Fruit fly (Drosophila melanogaster) whole organism, embryonic: ENCODE results near the gene Bap111.
A peak's percentile ranks its signal among the peaks of the same experiment; 100 is the strongest.

Experiments used
- Ada2b ChIP-seq: fragments of 200-800 bp; sonication (Bioruptor generic); IDR thresholded peaks from 2 replicates; pipeline ENCODE4 v1.3.6; 2022; ENCODE audit warnings: missing biosample characterization, missing genetic modification characterization
- BtbVII ChIP-seq: fragments of 200-800 bp; sonication (Bioruptor generic); optimal IDR thresholded peaks from 3 replicates; lab custom pipeline; 2017; ENCODE audit warnings: missing biosample characterization, mild to moderate bottlenecking, missing genetic modification characterization
- CG10462 ChIP-seq: fragments of 200-800 bp; sonication (Bioruptor generic); optimal IDR thresholded peaks from 2 replicates; lab custom pipeline; 2016; ENCODE audit warnings: missing biosample characterization, missing genetic modification characterization
- CG10654 ChIP-seq: fragments of 200-800 bp; sonication (Bioruptor generic); optimal IDR thresholded peaks from 2 replicates; lab custom pipeline; 2016; ENCODE audit warnings: missing biosample characterization, missing genetic modification characterization
- CG11398 ChIP-seq: fragments of 200-800 bp; sonication (Bioruptor generic); optimal IDR thresholded peaks from 2 replicates; lab custom pipeline; 2016; ENCODE audit warnings: missing biosample characterization, missing genetic modification characterization
- CG12236 ChIP-seq: fragments of 200-800 bp; sonication (Bioruptor generic); optimal IDR thresholded peaks from 2 replicates; lab custom pipeline; 2016; ENCODE audit warnings: missing biosample characterization, missing genetic modification characterization
- CG14667 ChIP-seq: fragments of 200-800 bp; sonication (Bioruptor generic); IDR thresholded peaks from 2 replicates; pipeline ENCODE4 v1.3.6; 2022; ENCODE audit warnings: missing biosample characterization, missing genetic modification characterization
- CG14860 ChIP-seq: fragments of 200-800 bp; sonication (Bioruptor generic); IDR thresholded peaks from 3 replicates; pipeline ENCODE4 v1.3.6; 2022; ENCODE audit warnings: missing biosample characterization, missing genetic modification characterization; ENCODE audit not compliant: partially characterized antibody
- CG15073 ChIP-seq: fragments of 200-800 bp; sonication (Bioruptor generic); optimal IDR thresholded peaks from 2 replicates; lab custom pipeline; 2016; ENCODE audit warnings: missing biosample characterization, missing genetic modification characterization
- CG15601 ChIP-seq: fragments of 200-800 bp; sonication (Bioruptor generic); optimal IDR thresholded peaks from 3 replicates; lab custom pipeline; 2019; ENCODE audit warnings: missing biosample characterization, mild to moderate bottlenecking, missing genetic modification characterization, moderate library complexity
- CG17385 ChIP-seq: fragments of 200-800 bp; sonication (Bioruptor generic); optimal IDR thresholded peaks from 3 replicates; lab custom pipeline; 2018; ENCODE audit warnings: missing biosample characterization, mild to moderate bottlenecking, missing genetic modification characterization
- CG1792 ChIP-seq: fragments of 200-800 bp; sonication (Bioruptor generic); optimal IDR thresholded peaks from 2 replicates; lab custom pipeline; 2016; ENCODE audit warnings: missing biosample characterization, missing genetic modification characterization
- CG3995 ChIP-seq: fragments of 200-800 bp; sonication (Bioruptor generic); optimal IDR thresholded peaks from 3 replicates; lab custom pipeline; 2016; ENCODE audit warnings: missing biosample characterization, missing genetic modification characterization
- CG42726 ChIP-seq: fragments of 200-800 bp; sonication (Bioruptor generic); IDR thresholded peaks from 2 replicates; pipeline ENCODE4 v1.3.6; 2022; ENCODE audit warnings: missing biosample characterization, missing genetic modification characterization; ENCODE audit not compliant: partially characterized antibody
- CG7963 ChIP-seq: fragments of 200-800 bp; sonication (Bioruptor generic); IDR thresholded peaks from 3 replicates; pipeline ENCODE4 v1.3.6; 2022; ENCODE audit warnings: missing biosample characterization, missing genetic modification characterization; ENCODE audit not compliant: partially characterized antibody
- CG8281 ChIP-seq: fragments of 200-800 bp; sonication (Bioruptor generic); optimal IDR thresholded peaks from 2 replicates; lab custom pipeline; 2018; ENCODE audit warnings: missing biosample characterization, mild to moderate bottlenecking, missing genetic modification characterization, moderate library complexity
- CG8388 ChIP-seq: fragments of 200-800 bp; sonication (Bioruptor generic); optimal IDR thresholded peaks from 2 replicates; lab custom pipeline; 2019; ENCODE audit warnings: missing biosample characterization, mild to moderate bottlenecking, missing genetic modification characterization, moderate library complexity
- CG8765 ChIP-seq: fragments of 200-800 bp; sonication (Bioruptor generic); IDR thresholded peaks from 2 replicates; pipeline ENCODE4 v1.3.6; 2022; ENCODE audit warnings: missing biosample characterization, missing genetic modification characterization
- CG9727 ChIP-seq: fragments of 200-800 bp; sonication (Bioruptor generic); optimal IDR thresholded peaks from 3 replicates; lab custom pipeline; 2017; ENCODE audit warnings: missing biosample characterization, mild to moderate bottlenecking, missing genetic modification characterization
- CTCF ChIP-seq: fragments of 200-800 bp; sonication (Bioruptor generic); optimal IDR thresholded peaks from 2 replicates; lab custom pipeline; 2017; ENCODE audit warnings: missing biosample characterization, mild to moderate bottlenecking, missing genetic modification characterization, moderate library complexity
- CoRest ChIP-seq: fragments of 200-800 bp; sonication (Bioruptor generic); optimal IDR thresholded peaks from 3 replicates; lab custom pipeline; 2018; ENCODE audit warnings: missing biosample characterization, mild to moderate bottlenecking, missing genetic modification characterization, moderate library complexity
- CrebB ChIP-seq: fragments of 200-800 bp; sonication (Bioruptor generic); optimal IDR thresholded peaks from 3 replicates; lab custom pipeline; 2018; ENCODE audit warnings: missing biosample characterization, mild to moderate bottlenecking, missing genetic modification characterization
- Hr3 ChIP-seq: fragments of 200-800 bp; sonication (Bioruptor generic); optimal IDR thresholded peaks from 3 replicates; lab custom pipeline; 2016; ENCODE audit warnings: missing biosample characterization, missing genetic modification characterization
- Kr ChIP-seq: fragments of 200-800 bp; sonication (Bioruptor generic); optimal IDR thresholded peaks from 2 replicates; lab custom pipeline; 2017; ENCODE audit warnings: missing biosample characterization, mild to moderate bottlenecking, missing genetic modification characterization
- MBD-R2 ChIP-seq: fragments of 200-800 bp; sonication (Bioruptor generic); IDR thresholded peaks from 2 replicates; pipeline ENCODE4 v1.3.6; 2022; ENCODE audit warnings: missing biosample characterization, missing genetic modification characterization
- NfI ChIP-seq: fragments of 200-800 bp; sonication (Bioruptor generic); optimal IDR thresholded peaks from 3 replicates; lab custom pipeline; 2018; ENCODE audit warnings: missing biosample characterization, mild to moderate bottlenecking, missing genetic modification characterization, moderate library complexity
- Oaz ChIP-seq: fragments of 200-800 bp; sonication (Bioruptor generic); IDR thresholded peaks from 2 replicates; pipeline ENCODE4 v1.3.6; 2022; ENCODE audit warnings: missing biosample characterization, missing genetic modification characterization
- Side ChIP-seq: fragments of 200-800 bp; sonication (Bioruptor generic); optimal IDR thresholded peaks from 2 replicates; lab custom pipeline; 2016; ENCODE audit warnings: missing biosample characterization, missing genetic modification characterization
- TFAM ChIP-seq: fragments of 200-800 bp; sonication (Bioruptor generic); optimal IDR thresholded peaks from 2 replicates; lab custom pipeline; 2017; ENCODE audit warnings: missing biosample characterization, missing genetic modification characterization, inconsistent platforms
- ato ChIP-seq: fragments of 200-800 bp; sonication (Bioruptor generic); IDR thresholded peaks from 2 replicates; pipeline ENCODE4 v1.3.6; 2022; ENCODE audit warnings: missing biosample characterization, missing genetic modification characterization; ENCODE audit not compliant: partially characterized antibody
- az2 ChIP-seq: fragments of 200-800 bp; sonication (Bioruptor generic); optimal IDR thresholded peaks from 3 replicates; lab custom pipeline; 2016; ENCODE audit warnings: missing biosample characterization, missing genetic modification characterization
- bigmax ChIP-seq: fragments of 200-800 bp; sonication (Bioruptor generic); optimal IDR thresholded peaks from 2 replicates; lab custom pipeline; 2018; ENCODE audit warnings: missing biosample characterization, mild to moderate bottlenecking, missing genetic modification characterization
- cwo ChIP-seq: fragments of 200-800 bp; sonication (Bioruptor generic); optimal IDR thresholded peaks from 3 replicates; lab custom pipeline; 2017; ENCODE audit warnings: missing biosample characterization, missing genetic modification characterization, mild to moderate bottlenecking, moderate library complexity, missing genetic modification reagents
- dimm ChIP-seq: fragments of 200-800 bp; sonication (Bioruptor generic); IDR thresholded peaks from 2 replicates; pipeline ENCODE4 v1.3.6; 2022; ENCODE audit warnings: missing biosample characterization, missing genetic modification characterization
- dm ChIP-seq: fragments of 200-800 bp; sonication (Bioruptor generic); optimal IDR thresholded peaks from 3 replicates; lab custom pipeline; 2016; ENCODE audit warnings: missing biosample characterization, missing genetic modification characterization
- dmrt99B ChIP-seq: fragments of 200-800 bp; sonication (Bioruptor generic); optimal IDR thresholded peaks from 2 replicates; lab custom pipeline; 2018; ENCODE audit warnings: missing biosample characterization, mild to moderate bottlenecking, missing genetic modification characterization, moderate library complexity
- dpn ChIP-seq, 2 experiments: fragments of 200-800 bp; sonication (Bioruptor generic); optimal IDR thresholded peaks; 3 replicates each; lab custom pipeline; 2016; ENCODE audit warnings: missing biosample characterization in 2 of 2, missing genetic modification characterization in 2 of 2
- gem ChIP-seq: fragments of 200-800 bp; sonication (Bioruptor generic); optimal IDR thresholded peaks from 2 replicates; lab custom pipeline; 2019; ENCODE audit warnings: missing biosample characterization, mild to moderate bottlenecking, missing genetic modification characterization, moderate library complexity
- gfzf ChIP-seq: fragments of 200-800 bp; sonication (Bioruptor generic); optimal IDR thresholded peaks from 2 replicates; lab custom pipeline; 2016; ENCODE audit warnings: missing biosample characterization, mild to moderate bottlenecking, missing genetic modification characterization, moderate library complexity
- h ChIP-seq: fragments of >200 bp; optimal IDR thresholded peaks from 2 replicates; lab custom pipeline; 2017
- inv ChIP-seq: fragments of 200-800 bp; sonication (Bioruptor generic); IDR thresholded peaks from 2 replicates; pipeline ENCODE4 v1.3.6; 2022; ENCODE audit warnings: missing biosample characterization, missing genetic modification characterization; ENCODE audit not compliant: partially characterized antibody
- jumu ChIP-seq: fragments of 200-800 bp; sonication (Bioruptor generic); optimal IDR thresholded peaks from 3 replicates; lab custom pipeline; 2016; ENCODE audit warnings: missing biosample characterization, missing genetic modification characterization
- oc ChIP-seq: fragments of 200-800 bp; sonication (Bioruptor generic); optimal IDR thresholded peaks from 2 replicates; lab custom pipeline; 2018; ENCODE audit warnings: missing biosample characterization, mild to moderate bottlenecking, missing genetic modification characterization, moderate library complexity
- prd ChIP-seq, 3 experiments: fragments of >200 bp in 2 of 3; fragments of 200-800 bp in 1 of 3; sonication (Bioruptor generic) in 1 of 3; optimal IDR thresholded peaks in 2 of 3; IDR thresholded peaks in 1 of 3; 2 replicates in 2 of 3; 3 replicates in 1 of 3; pipeline versions ENCODE4 v1.3.6 to Lab custom; 2017 to 2022; ENCODE audit warnings: missing biosample characterization in 1 of 3, missing genetic modification characterization in 1 of 3
- psq ChIP-seq: fragments of 200-800 bp; sonication (Bioruptor generic); optimal IDR thresholded peaks from 2 replicates; lab custom pipeline; 2017; ENCODE audit warnings: missing biosample characterization, missing genetic modification characterization
- ranshi ChIP-seq: fragments of 200-800 bp; sonication (Bioruptor generic); IDR thresholded peaks from 2 replicates; pipeline ENCODE4 v1.3.6; 2022; ENCODE audit warnings: missing biosample characterization, missing genetic modification characterization
- sens-2 ChIP-seq: fragments of 200-800 bp; sonication (Bioruptor generic); IDR thresholded peaks from 2 replicates; pipeline ENCODE4 v1.3.6; 2022; ENCODE audit warnings: missing biosample characterization, missing genetic modification characterization
- slp2 ChIP-seq: fragments of 200-800 bp; sonication (Bioruptor generic); optimal IDR thresholded peaks from 2 replicates; lab custom pipeline; 2016; ENCODE audit warnings: missing biosample characterization, missing genetic modification characterization
- stwl ChIP-seq: fragments of 200-800 bp; sonication (Bioruptor generic); optimal IDR thresholded peaks from 3 replicates; lab custom pipeline; 2018; ENCODE audit warnings: missing biosample characterization, mild to moderate bottlenecking, missing genetic modification characterization, moderate library complexity
- vvl ChIP-seq: fragments of 200-800 bp; sonication (Bioruptor generic); IDR thresholded peaks from 2 replicates; pipeline ENCODE4 v1.3.6; 2022; ENCODE audit warnings: missing biosample characterization, missing genetic modification characterization
- wdn ChIP-seq: fragments of 200-800 bp; sonication (Bioruptor generic); IDR thresholded peaks from 2 replicates; pipeline ENCODE4 v1.3.6; 2022; ENCODE audit warnings: missing biosample characterization, missing genetic modification characterization
- yki ChIP-seq: fragments of >200 bp; optimal IDR thresholded peaks from 3 replicates; lab custom pipeline; 2018
- zfh2 ChIP-seq: fragments of 200-800 bp; sonication (Bioruptor generic); optimal IDR thresholded peaks from 2 replicates; lab custom pipeline; 2016; ENCODE audit warnings: missing biosample characterization, missing genetic modification characterization

Gene Bap111

DNA sequence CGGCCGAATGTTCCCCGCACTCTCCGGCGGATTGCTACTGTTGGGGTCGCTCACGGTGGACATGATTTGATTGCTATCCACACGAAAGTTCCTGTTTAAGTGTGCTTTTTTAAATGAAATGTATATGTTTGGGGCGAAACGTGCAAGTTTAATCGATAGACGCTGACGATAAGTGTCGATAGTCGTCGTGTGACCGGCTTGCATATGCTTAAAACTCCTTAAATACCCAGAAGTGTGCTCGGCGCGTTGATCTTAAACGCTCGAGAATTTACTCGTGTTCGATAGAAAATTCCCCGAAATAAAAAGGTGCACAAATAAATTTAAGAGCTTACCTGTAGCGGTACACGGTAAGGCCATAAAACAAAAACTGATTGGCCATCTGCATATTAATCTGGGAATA, 12.8 kb downstream of the Bap111 start, which contains the start of the genes Zpr1 and CG44532 (continued):
- TF ChIP-seq dmrt99B (tag; lab: Kevin White, UChicago) (no peak), slp2 (GFP tag; lab: Kevin White, UChicago) (no peak), CG1792 (no peak), CG7963 (GFP tag; lab: Robert Waterston, UW) (peak; percentile 49; the same call in 1 of the 3 replicates), CG15601 (tag; lab: Kevin White, UChicago) (no peak), MBD-R2 (peak; percentile 66), CTCF (GFP tag; lab: Kevin White, UChicago) (no peak), cwo (no peak), prd (optimal IDR thresholded peaks at IDR 0.05; lab: Kevin White, UChicago) (no peak), prd (GFP tag; IDR thresholded peaks at IDR 0.05; lab: Robert Waterston, UW) (no peak), CG10654 (no peak), gfzf (GFP tag; lab: Kevin White, UChicago) (peak; percentile 70), CG14667 (GFP tag; lab: Robert Waterston, UW) (no peak), bigmax (GFP tag; lab: Kevin White, UChicago) (no peak), zfh2 (GFP tag; lab: Kevin White, UChicago) (no peak), dpn (GFP tag; optimal IDR thresholded peaks at IDR 0.05; lab: Kevin White, UChicago) (no peak), vvl (GFP tag; lab: Robert Waterston, UW) (no peak), BtbVII (GFP tag; lab: Kevin White, UChicago) (no peak), jumu (GFP tag; lab: Kevin White, UChicago) (no peak), Kr (GFP tag; lab: Kevin White, UChicago) (no peak), h (lab: Kevin White, UChicago) (no peak), CG15073 (GFP tag; lab: Kevin White, UChicago) (no peak), dm (GFP tag; lab: Kevin White, UChicago) (peak; percentile 60), CG42726 (GFP tag; lab: Robert Waterston, UW) (no peak), ranshi (GFP tag; lab: Robert Waterston, UW) (no peak), yki (lab: Kevin White, UChicago) (no peak), Oaz (GFP tag; lab: Robert Waterston, UW) (no peak), stwl (peak; percentile 24), dimm (GFP tag; lab: Robert Waterston, UW) (no peak), oc (tag; lab: Kevin White, UChicago) (no peak), inv (GFP tag; lab: Robert Waterston, UW) (peak; percentile 52), NfI (GFP tag; lab: Kevin White, UChicago) (no peak), Side (no peak), CG11398 (GFP tag; lab: Kevin White, UChicago) (no peak), CG3995 (GFP tag; lab: Kevin White, UChicago) (peak; percentile 7), CG9727 (GFP tag; lab: Kevin White, UChicago) (no peak), ato (GFP tag; lab: Robert Waterston, UW) (0 out of 2 replicates have a peak, but pooled peaks have one; percentile 23), CG17385 (GFP tag; lab: Kevin White, UChicago) (no peak), psq (GFP tag; lab: Kevin White, UChicago) (no peak), Ada2b (GFP tag; lab: Robert Waterston, UW) (no peak), CoRest (tag; lab: Kevin White, UChicago) (no peak), CG12236 (GFP tag; lab: Kevin White, UChicago) (no peak), TFAM (no peak), CG14860 (GFP tag; lab: Robert Waterston, UW) (peak; percentile 59), CrebB (no peak), Hr3 (GFP tag; lab: Kevin White, UChicago) (no peak), CG8281 (tag; lab: Kevin White, UChicago) (no peak), az2 (GFP tag; lab: Kevin White, UChicago) (no peak), CG8765 (GFP tag; lab: Robert Waterston, UW) (no peak), sens-2 (no peak), wdn (GFP tag; lab: Robert Waterston, UW) (no peak), CG10462 (no peak), CG8388 (GFP tag; lab: Kevin White, UChicago) (no peak), gem (tag; lab: Kevin White, UChicago) (no peak)
